Fruit fly (Drosophila melanogaster) whole organism, larva: ENCODE results near the gene CG4287.
A peak's percentile ranks its signal among the peaks of the same experiment; 100 is the strongest.

Source experiments
- noc ChIP-seq: fragments of 200-800 bp; sonication (Bioruptor generic); optimal IDR thresholded peaks from 3 replicates; lab custom pipeline; 2019; ENCODE audit warnings: missing biosample characterization, mild to moderate bottlenecking, missing genetic modification characterization, moderate library complexity

CG4287 gene

dm6 chr3R:15937708-15938107 is 26.0 kb downstream of the CG4287 start:
- TF ChIP-seq noc (tag; lab: Kevin White, UChicago): no peak

dm6 chr3R:15935538-15935937 is 28.1 kb downstream of the CG4287 start:
- no peak for TF ChIP-seq noc (tag; lab: Kevin White, UChicago)

- TF ChIP-seq noc (tag; lab: Kevin White, UChicago): no peak
These were observed 28.7 kb downstream of the CG4287 start, which contains the start of gene Sap47 for dm6 chr3R:15934952-15935351. TSS of gene Sap47 (plus strand) at chr3R:15935100.

DNA sequence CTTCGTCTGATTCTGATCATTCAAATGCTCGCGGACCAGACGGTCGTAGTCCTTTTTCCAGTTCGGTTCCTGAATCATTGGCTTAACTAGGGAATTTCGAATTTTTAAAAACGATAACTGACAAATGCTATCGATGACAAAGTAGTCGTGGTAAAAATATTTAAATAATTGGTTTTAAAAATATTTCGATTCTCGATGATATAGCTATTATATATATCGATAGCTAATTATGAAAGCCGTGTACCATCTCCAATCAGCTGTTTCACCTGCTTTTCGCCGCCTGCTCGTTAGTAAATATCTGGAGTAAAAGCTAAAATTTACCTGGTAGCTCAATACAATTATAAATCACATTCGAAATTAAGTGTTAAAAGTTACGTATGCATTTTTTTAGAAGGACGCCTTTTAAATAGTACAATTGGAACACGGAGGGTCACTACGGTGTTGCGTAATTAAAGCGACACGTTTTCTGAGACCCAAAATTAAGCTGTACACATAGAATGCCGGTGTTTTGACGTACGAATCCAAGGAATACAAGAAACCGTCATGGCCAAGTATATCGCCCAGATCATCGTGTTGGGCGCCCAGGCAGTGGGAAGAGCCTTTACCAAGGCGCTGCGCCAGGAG is 29.9 kb downstream of the CG4287 start, which contains the start of the genes CG5478 and blp:
CG5478 (minus strand) TSS at position 126 of the 624 bp plus-strand sequence.
blp (plus strand) TSS at position 239 of the 624 bp plus-strand sequence.
- TF ChIP-seq noc (tag; lab: Kevin White, UChicago): no peak

DNA sequence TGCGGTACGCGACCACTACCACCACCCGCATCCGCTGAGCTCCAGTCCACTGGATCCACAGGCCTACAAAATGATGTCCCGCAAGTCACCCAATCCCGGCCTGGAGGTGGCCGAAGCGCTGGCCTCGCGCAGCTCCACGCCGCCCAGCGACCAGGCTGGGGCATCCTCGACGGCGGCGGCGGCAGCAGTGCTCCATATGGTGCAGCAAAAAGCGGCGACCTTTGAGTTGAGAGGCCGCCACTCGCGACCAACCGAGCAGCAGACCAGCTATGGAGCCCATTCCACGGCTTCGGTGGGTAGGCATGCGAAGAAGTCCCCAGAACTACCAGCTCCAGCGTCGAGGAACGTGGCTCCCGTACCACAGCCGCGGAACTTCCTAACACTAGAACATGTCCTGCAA is 33.6 kb downstream of the CG4287 start:
- TF ChIP-seq noc (tag; lab: Kevin White, UChicago): no peak

- no peak for TF ChIP-seq noc (tag; lab: Kevin White, UChicago)
These were observed 35.5 kb downstream of the CG4287 start for dm6 chr3R:15928127-15928526.

dm6 chr3R:15927172-15927571 is 36.5 kb downstream of the CG4287 start:
- TF ChIP-seq noc (tag; lab: Kevin White, UChicago): peak; percentile 30

DNA sequence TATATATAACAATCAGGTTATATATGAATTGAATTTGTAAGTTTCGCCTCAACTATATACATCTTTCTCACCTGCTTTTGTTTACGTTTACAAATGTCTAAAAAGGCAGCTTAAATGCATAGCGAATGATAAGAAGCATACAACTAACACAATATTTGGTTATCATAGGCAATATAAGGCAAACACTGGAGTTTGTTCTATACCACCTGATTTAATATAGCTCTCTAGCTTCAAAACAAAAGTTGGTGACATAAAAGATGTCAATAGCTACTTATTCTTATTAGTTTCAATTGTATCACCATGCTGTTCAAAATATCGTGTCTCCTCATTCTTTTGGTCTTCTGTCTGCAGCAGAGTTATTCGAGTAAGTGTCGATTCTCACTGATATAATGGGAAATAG is 37.7 kb downstream of the CG4287 start:
- no peak for TF ChIP-seq noc (tag; lab: Kevin White, UChicago)

DNA sequence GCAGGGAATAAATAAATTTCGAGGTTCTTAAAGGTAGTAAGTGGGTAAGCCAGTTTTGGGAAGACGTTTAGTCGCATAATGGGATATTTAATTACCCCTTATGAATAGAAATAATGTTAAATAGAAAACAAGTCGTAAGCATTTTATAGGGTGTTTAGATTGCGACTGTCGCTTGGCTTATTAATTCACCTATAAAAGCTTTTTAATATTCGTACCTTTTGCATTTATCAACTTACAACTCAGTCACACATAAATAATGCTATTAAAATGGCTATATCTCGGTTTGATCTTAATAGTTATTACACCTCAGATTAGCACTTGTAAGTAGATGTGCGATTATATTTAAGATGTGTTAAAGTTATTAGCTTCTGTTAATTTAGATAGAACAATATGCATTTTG is 38.3 kb downstream of the CG4287 start, which contains the start of gene CG34276:
CG34276 (plus strand) TSS at position 301 of the 400 bp plus-strand sequence.
- TF ChIP-seq noc (tag; lab: Kevin White, UChicago): no peak

- no peak for TF ChIP-seq noc (tag; lab: Kevin White, UChicago)
These were observed 40.8 kb downstream of the CG4287 start for dm6 chr3R:15922622-15923574.

DNA sequence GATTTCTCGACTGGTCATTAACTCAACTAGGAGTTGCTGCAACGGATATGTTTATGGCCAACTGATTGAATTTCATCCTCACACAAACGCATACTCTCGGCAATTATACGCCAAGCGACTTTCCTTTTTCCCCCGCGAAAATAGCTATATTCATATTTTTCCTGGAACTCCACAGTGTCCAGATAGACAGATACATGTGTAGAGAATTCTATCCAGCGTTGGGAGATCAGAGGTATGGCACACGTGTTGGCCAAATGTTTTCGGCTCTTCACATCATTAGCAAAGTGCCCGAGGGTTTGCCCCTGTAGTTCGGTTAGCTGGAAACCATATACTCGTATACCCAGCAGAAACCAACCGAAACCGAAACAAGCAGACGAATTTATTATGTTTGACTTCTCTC is 41.9 kb downstream of the CG4287 start:
- no peak for TF ChIP-seq noc (tag; lab: Kevin White, UChicago)

dm6 chr3R:15920751-15921156 is 42.9 kb downstream of the CG4287 start, which contains the start of gene Fbxl7:
TSS of gene Fbxl7 (plus strand) at chr3R:15920898.
- TF ChIP-seq noc (tag; lab: Kevin White, UChicago): no peak

DNA sequence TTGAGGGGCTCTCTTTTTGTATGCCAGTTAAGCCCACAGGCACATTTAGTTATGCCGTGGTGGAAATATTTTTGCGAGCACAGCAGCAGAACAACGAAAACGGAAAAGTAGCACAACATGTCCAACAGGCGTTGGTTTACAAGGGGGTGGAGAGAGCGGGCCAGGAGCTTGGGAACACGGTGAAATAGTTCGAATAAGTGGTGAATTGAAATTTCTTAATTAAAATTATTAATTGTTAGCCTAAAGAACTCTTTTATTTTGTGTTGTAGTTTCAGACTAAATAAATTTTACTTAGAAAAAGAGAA is 43.5 kb downstream of the CG4287 start:
- TF ChIP-seq noc (tag; lab: Kevin White, UChicago): no peak

dm6 chr3R:15919367-15920228 is 44.1 kb downstream of the CG4287 start:
- TF ChIP-seq noc (tag; lab: Kevin White, UChicago): no peak

DNA sequence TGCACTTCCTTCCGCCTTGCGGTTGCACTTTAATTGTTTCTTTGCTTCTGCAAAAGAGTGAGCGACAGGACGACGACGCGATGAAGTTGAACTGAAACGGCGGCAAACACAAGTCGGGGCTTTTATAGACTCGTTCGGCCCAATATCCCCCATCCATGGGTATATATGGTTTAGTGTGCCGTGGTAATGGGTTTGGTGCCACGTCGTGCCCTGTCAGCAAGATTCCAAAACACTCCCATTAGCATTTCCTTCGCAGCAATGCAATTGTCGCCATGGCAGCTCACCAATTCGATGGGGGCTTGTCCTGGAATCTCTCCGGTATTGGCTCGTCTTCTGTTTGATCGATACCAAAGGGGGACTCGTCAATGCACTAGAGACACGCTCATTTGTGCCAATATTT is 45.8 kb downstream of the CG4287 start, which contains the start of gene CG45105:
CG45105 (minus strand) TSS at position 101 of the 400 bp plus-strand sequence.
- TF ChIP-seq noc (tag; lab: Kevin White, UChicago): no peak
